Fruit fly (Drosophila melanogaster) whole organism, wandering third instar larva: Measurements from ENCODE around the gene lectin-29Ca.

Source experiments
- Abd-B ChIP-seq: fragments of >200 bp; optimal IDR thresholded peaks from 2 replicates; lab custom pipeline; 2017; ENCODE audit warnings: missing biosample characterization, missing genetic modification characterization
- CG32264 ChIP-seq: fragments of 200-800 bp; sonication (Bioruptor generic); optimal IDR thresholded peaks from 2 replicates; lab custom pipeline; 2016; ENCODE audit warnings: missing biosample characterization, missing genetic modification characterization
- CrebA ChIP-seq: fragments of 200-800 bp; sonication (Bioruptor generic); optimal IDR thresholded peaks from 2 replicates; lab custom pipeline; 2016; ENCODE audit warnings: missing biosample characterization, mild to moderate bottlenecking, missing genetic modification characterization, borderline replicate concordance
- Dif ChIP-seq: fragments of 200-275, 200-300 bp; sonication (Bioruptor generic); optimal IDR thresholded peaks from 2 replicates; lab custom pipeline; 2018; ENCODE audit warnings: missing biosample characterization, missing genetic modification characterization; ENCODE audit not compliant: partially characterized antibody
- GATAd ChIP-seq: sonication (Bioruptor generic); optimal IDR thresholded peaks from 2 replicates; lab custom pipeline; 2016; ENCODE audit warnings: missing biosample characterization, missing genetic modification characterization
- Hnf4 ChIP-seq: fragments of 200-800 bp; sonication (Bioruptor generic); optimal IDR thresholded peaks from 2 replicates; lab custom pipeline; 2016; ENCODE audit warnings: missing biosample characterization, mild to moderate bottlenecking, missing genetic modification characterization
- Hr78 ChIP-seq: fragments of >200 bp; optimal IDR thresholded peaks from 2 replicates; lab custom pipeline; 2017; ENCODE audit warnings: missing biosample characterization, missing genetic modification characterization
- Hr83 ChIP-seq: fragments of 200-300 bp; sonication (Bioruptor generic); optimal IDR thresholded peaks from 2 replicates; lab custom pipeline; 2016; ENCODE audit warnings: missing biosample characterization, mild to moderate bottlenecking, missing genetic modification characterization, moderate library complexity; ENCODE audit not compliant: poor library complexity, severe bottlenecking
- Jra ChIP-seq: sonication (Bioruptor generic); optimal IDR thresholded peaks from 2 replicates; lab custom pipeline; 2016; ENCODE audit warnings: missing biosample characterization, missing genetic modification characterization
- Mio ChIP-seq: sonication (Bioruptor generic); optimal IDR thresholded peaks from 2 replicates; lab custom pipeline; 2016; ENCODE audit warnings: missing biosample characterization, missing genetic modification characterization
- Myc ChIP-seq: fragments of >200 bp; optimal IDR thresholded peaks from 2 replicates; lab custom pipeline; 2017
- Sp1 ChIP-seq: fragments of 200-800 bp; sonication (Bioruptor generic); optimal IDR thresholded peaks from 3 replicates; lab custom pipeline; 2019; ENCODE audit warnings: missing biosample characterization, mild to moderate bottlenecking, missing genetic modification characterization, moderate library complexity
- br ChIP-seq: fragments of 200-800 bp; sonication (Bioruptor generic); optimal IDR thresholded peaks from 2 replicates; lab custom pipeline; 2016; ENCODE audit warnings: missing biosample characterization, missing genetic modification characterization
- brk ChIP-seq: fragments of 200-800 bp; sonication (Bioruptor generic); optimal IDR thresholded peaks from 2 replicates; lab custom pipeline; 2016; ENCODE audit warnings: missing biosample characterization, mild to moderate bottlenecking, missing genetic modification characterization
- dl ChIP-seq, 2 experiments: fragments of 175-275, 200-275 bp in 1 of 2; fragments of 200-275 bp in 1 of 2; sonication (Bioruptor generic); optimal IDR thresholded peaks; lab custom pipeline; 2018; ENCODE audit warnings: mild to moderate bottlenecking in 2 of 2, missing biosample characterization in 2 of 2, missing genetic modification characterization in 2 of 2, moderate library complexity in 2 of 2; ENCODE audit not compliant: partially characterized antibody in 2 of 2, insufficient read depth in 1 of 2
- dsf ChIP-seq: sonication (Bioruptor generic); optimal IDR thresholded peaks from 2 replicates; lab custom pipeline; 2016; ENCODE audit warnings: missing biosample characterization, missing genetic modification characterization, borderline replicate concordance
- ey ChIP-seq: fragments of 200-800 bp; sonication (Bioruptor generic); optimal IDR thresholded peaks from 2 replicates; lab custom pipeline; 2016; ENCODE audit warnings: missing biosample characterization, missing genetic modification characterization
- foxo ChIP-seq, 2 experiments: fragments of 200-800 bp; sonication (Bioruptor generic); optimal IDR thresholded peaks; 2 replicates in 1 of 2; 3 replicates in 1 of 2; lab custom pipeline; 2016 to 2017; ENCODE audit warnings: missing biosample characterization in 2 of 2, missing genetic modification characterization in 2 of 2
- fru ChIP-seq: fragments of 200-800 bp; sonication (Bioruptor generic); optimal IDR thresholded peaks from 3 replicates; lab custom pipeline; 2016; ENCODE audit warnings: missing biosample characterization, mild to moderate bottlenecking, missing genetic modification characterization
- h ChIP-seq: fragments of 200-800 bp; sonication (Bioruptor generic); optimal IDR thresholded peaks from 3 replicates; lab custom pipeline; 2016; ENCODE audit warnings: missing biosample characterization, mild to moderate bottlenecking, missing genetic modification characterization
- jim ChIP-seq: fragments of 175-275, 200-325 bp; sonication (Bioruptor generic); optimal IDR thresholded peaks from 2 replicates; lab custom pipeline; 2016; ENCODE audit warnings: missing biosample characterization, mild to moderate bottlenecking, missing genetic modification characterization
- lola ChIP-seq: fragments of >200 bp; optimal IDR thresholded peaks from 2 replicates; lab custom pipeline; 2017; ENCODE audit warnings: missing biosample characterization, missing genetic modification characterization
- psq ChIP-seq: fragments of 200-800 bp; sonication (Bioruptor generic); optimal IDR thresholded peaks from 3 replicates; lab custom pipeline; 2017; ENCODE audit warnings: missing biosample characterization, mild to moderate bottlenecking, missing genetic modification characterization, moderate library complexity
- rgr ChIP-seq: fragments of 200-800 bp; sonication (Bioruptor generic); optimal IDR thresholded peaks from 3 replicates; lab custom pipeline; 2016; ENCODE audit warnings: missing biosample characterization, mild to moderate bottlenecking, missing genetic modification characterization
- sage ChIP-seq: fragments of 200-800 bp; sonication (Bioruptor generic); optimal IDR thresholded peaks from 2 replicates; lab custom pipeline; 2016; ENCODE audit warnings: missing biosample characterization, mild to moderate bottlenecking, missing genetic modification characterization
- sv ChIP-seq: fragments of 200-800 bp; sonication (Bioruptor generic); optimal IDR thresholded peaks from 3 replicates; lab custom pipeline; 2016; ENCODE audit warnings: missing biosample characterization, missing genetic modification characterization
- tai ChIP-seq: sonication (Bioruptor generic); optimal IDR thresholded peaks from 2 replicates; lab custom pipeline; 2016; ENCODE audit warnings: missing biosample characterization, missing genetic modification characterization
- usp ChIP-seq: fragments of >200 bp; optimal IDR thresholded peaks from 2 replicates; lab custom pipeline; 2017; ENCODE audit warnings: missing biosample characterization, missing genetic modification characterization

lectin-29Ca gene

DNA sequence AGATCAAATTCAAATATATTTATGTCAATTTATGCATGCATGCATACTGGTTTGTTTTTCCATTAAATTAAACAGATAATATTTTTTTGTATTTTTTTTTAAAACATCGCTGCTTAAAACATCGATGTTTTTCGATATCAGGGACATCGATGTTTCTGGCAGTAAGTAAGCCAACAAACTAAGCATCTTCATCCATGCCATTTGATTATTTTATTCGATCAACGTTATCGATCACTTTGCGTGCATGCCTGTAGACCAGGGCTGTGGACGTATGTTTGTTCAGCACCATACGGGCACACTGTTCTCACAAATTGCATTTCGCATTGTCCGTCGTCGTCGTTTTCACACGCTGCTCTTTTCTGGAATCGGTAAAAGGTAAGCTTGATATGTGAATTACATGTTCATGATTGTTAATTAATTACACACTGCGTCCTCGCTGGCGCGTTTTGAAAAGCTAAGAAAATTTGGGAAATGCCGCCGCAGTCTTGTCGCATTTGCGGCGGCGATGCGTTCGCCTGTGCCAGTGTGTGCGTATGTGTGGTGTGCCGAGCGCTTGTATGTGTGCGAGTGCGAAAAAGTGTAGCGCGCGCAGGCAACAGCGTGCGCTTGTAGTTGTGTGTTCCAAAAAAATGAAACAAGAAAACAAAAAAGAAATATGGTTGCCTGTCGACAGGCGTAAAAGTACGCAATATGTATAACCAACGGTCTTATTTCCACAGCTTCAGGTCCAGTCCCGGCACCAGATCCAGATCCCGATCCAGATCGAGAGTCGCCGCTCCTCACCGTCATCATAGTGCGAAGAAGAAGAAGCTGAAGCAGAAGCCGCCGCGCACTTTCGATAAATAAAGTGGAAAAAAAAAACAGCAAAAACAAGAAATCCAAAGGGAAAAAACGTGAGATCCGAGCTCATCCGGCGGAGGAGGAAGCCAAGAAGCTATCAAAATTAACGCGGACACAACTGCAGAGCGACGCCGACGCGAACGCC, 9.5 kb upstream of the lectin-29Ca start, which contains the start of gene emb (continued):
- TF ChIP-seq sage (no peak), Sp1 (peak; percentile 73), lola (GFP tag; lab: Kevin White, UChicago) (no peak), ey (GFP tag; lab: Kevin White, UChicago) (peak; percentile 20), dsf (peak; percentile 6), Hr83 (GFP tag; lab: Kevin White, UChicago) (peak; percentile 80), h (GFP tag; lab: Kevin White, UChicago) (peak; percentile 58), Hr78 (no peak)

DNA sequence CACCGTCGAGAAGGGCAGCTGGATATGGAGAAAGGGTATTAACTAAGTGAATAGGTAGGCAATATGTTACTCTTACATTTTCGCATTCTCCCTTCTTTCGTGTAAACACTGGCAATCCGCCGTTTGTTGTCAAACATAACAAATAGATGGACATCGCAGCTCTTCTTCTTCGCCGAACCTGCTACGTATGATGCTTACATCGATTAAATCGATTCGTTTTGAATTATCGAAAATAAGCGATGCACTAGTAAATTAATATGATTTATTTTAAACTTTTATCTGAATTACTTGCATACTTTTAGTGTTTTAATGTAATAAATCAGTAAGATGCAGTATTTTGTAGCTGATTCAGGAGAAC, 8.8 kb upstream of the lectin-29Ca start, which contains the start of gene fy:
TSS of gene fy (minus strand) at position 353 of the 358 bp plus-strand sequence.
- TF ChIP-seq Hr78 (no peak), usp (GFP tag; lab: Kevin White, UChicago) (no peak), Jra (GFP tag; lab: Kevin White, UChicago) (no peak), CrebA (GFP tag; lab: Kevin White, UChicago) (no peak), brk (GFP tag; lab: Kevin White, UChicago) (no peak), Myc (no peak), ey (GFP tag; lab: Kevin White, UChicago) (no peak), Sp1 (no peak), lola (GFP tag; lab: Kevin White, UChicago) (no peak), rgr (GFP tag; lab: Kevin White, UChicago) (no peak), Mio (GFP tag; lab: Kevin White, UChicago) (no peak), foxo (GFP tag; optimal IDR thresholded peaks at IDR 0.05; lab: Kevin White, UChicago) (no peak), dl (GFP tag; optimal IDR thresholded peaks at IDR 0.05; lab: Kevin White, UChicago; ENCODE audit: insufficient read depth in 1 of 2, partially characterized antibody in 2 of 2) (no peak), Hnf4 (no peak), tai (GFP tag; lab: Kevin White, UChicago) (no peak), h (GFP tag; lab: Kevin White, UChicago) (no peak), GATAd (GFP tag; lab: Kevin White, UChicago) (no peak), dsf (no peak), br (no peak)

DNA sequence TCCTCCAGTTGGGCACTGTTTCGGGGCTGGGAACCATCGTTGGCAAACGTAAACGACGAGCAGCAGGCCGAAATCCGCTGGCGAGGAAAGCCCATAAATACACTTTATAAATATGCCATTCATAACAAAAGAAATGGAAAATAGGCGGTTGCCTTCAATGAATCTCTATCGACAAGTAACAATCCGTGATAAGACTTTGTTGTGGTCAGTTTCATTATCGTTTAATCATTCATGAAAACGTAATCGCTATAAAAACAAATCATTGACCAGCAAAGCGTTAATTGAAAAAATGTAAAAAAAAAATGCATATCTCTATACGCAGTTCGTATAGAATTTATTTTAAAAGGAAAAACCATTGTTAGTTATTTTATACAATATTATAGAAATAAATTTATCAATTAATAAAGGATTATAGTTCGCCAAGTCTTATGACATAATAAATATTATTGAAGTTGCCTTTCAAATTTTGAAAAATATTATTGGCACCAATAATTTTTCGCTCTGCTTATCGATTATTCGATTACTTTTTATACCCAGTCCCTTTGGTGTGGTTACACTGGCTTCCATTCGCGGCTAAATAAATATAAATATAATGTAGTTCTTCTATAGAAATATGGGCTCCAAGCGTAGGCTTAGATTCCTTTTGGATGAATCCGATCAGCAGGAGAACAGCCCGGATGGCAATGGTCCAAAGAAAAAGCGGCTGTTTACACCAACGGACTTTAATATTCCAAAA, 6.0 kb upstream of the lectin-29Ca start, which contains the start of gene CG31898:
TSS of gene CG31898 (plus strand) at position 559 of the 736 bp plus-strand sequence.
- no peak for TF ChIP-seq Hnf4
- no peak for TF ChIP-seq tai (GFP tag; lab: Kevin White, UChicago)
- TF ChIP-seq sage = peak; percentile 26
- no peak for TF ChIP-seq sv (GFP tag; lab: Kevin White, UChicago)
- TF ChIP-seq CrebA (GFP tag; lab: Kevin White, UChicago) = no peak

DNA sequence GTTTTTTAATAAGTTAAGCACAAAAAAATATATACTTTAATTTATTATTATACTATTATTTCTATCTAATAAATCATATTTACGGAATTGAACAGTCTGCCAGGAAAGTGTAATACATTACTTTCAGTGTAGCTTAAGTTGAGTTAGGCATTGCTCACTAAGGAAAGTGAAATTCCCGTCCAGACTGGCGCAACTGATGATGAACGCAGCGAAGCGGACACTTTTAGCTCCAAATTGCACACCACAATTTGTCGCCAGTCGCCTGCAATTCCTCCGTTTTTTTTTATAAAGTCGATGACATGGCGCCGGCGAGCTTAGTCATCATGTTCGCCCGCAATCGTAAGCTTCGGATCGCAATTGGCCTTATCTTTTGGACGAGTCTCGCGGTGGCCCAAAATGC, 4.6 kb upstream of the lectin-29Ca start, which contains the start of gene CG13386:
TSS of gene CG13386 (plus strand) at position 301 of the 400 bp plus-strand sequence.
- TF ChIP-seq Myc = no peak
- no peak for TF ChIP-seq foxo (GFP tag; optimal IDR thresholded peaks at IDR 0.05; lab: Kevin White, UChicago)
- TF ChIP-seq dl (GFP tag; optimal IDR thresholded peaks at IDR 0.05; lab: Kevin White, UChicago; ENCODE audit: insufficient read depth in 1 of 2, partially characterized antibody in 2 of 2) = no peak
- TF ChIP-seq dsf = no peak
- TF ChIP-seq rgr (GFP tag; lab: Kevin White, UChicago) = no peak
- no peak for TF ChIP-seq CG32264 (GFP tag; lab: Kevin White, UChicago)
- TF ChIP-seq brk (GFP tag; lab: Kevin White, UChicago) = no peak
- no peak for TF ChIP-seq Hnf4
- no peak for TF ChIP-seq Abd-B (GFP tag; lab: Kevin White, UChicago)
- no peak for TF ChIP-seq psq (GFP tag; lab: Kevin White, UChicago)
- no peak for TF ChIP-seq Dif (GFP tag; lab: Kevin White, UChicago)
- TF ChIP-seq sv (GFP tag; lab: Kevin White, UChicago) = no peak
- TF ChIP-seq fru = no peak
- no peak for TF ChIP-seq Mio (GFP tag; lab: Kevin White, UChicago)
- TF ChIP-seq Sp1 = no peak
- TF ChIP-seq Jra (GFP tag; lab: Kevin White, UChicago) = no peak
- no peak for TF ChIP-seq jim
